Fruit fly (Drosophila melanogaster): Measurements from ENCODE around the gene ana1.

Gene ana1

dm6 chr3R:24548216-24548615 lies 17.8 kb downstream of the ana1 start:
- no peak for TF ChIP-seq Abd-B (GFP tag; optimal IDR thresholded peaks at IDR 0.05)

DNA sequence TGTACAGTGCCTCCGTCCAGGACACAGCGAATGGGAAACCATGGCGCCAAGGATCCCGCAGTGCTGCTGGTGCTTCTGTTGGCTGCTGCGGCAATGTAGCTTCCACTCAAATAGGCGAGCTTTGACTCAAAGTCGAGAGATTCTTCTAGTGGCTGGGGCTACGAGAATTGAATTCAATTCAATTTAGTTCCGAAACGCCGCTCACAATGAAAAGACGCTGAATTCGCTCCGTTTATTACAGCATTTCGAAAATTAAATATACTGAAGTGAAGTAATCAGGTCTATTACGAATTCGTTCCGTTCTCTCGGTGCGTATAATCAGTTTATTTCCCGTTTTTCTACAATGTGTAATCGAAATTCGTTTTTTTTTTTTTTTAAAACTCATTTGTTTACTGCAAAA lies 18.5 kb downstream of the ana1 start:
- TF ChIP-seq N (GFP tag; optimal IDR thresholded peaks at IDR 0.05) (no peak), GATAd (GFP tag; optimal IDR thresholded peaks at IDR 0.05) (no peak), sv (GFP tag; optimal IDR thresholded peaks at IDR 0.05) (no peak), Jra (GFP tag; optimal IDR thresholded peaks at IDR 0.05) (no peak), h (GFP tag; optimal IDR thresholded peaks at IDR 0.05) (no peak), Vsx2 (GFP tag; optimal IDR thresholded peaks at IDR 0.05; ENCODE audit: partially characterized antibody) (no peak), jim (GFP tag; optimal IDR thresholded peaks at IDR 0.05) (no peak), dl (GFP tag; optimal IDR thresholded peaks at IDR 0.05; ENCODE audit: insufficient read depth in 1 of 2, partially characterized antibody in 2 of 2) (no peak), usp (GFP tag; optimal IDR thresholded peaks at IDR 0.05) (no peak), CG32264 (GFP tag; optimal IDR thresholded peaks at IDR 0.05) (no peak), Sp1 (GFP tag; optimal IDR thresholded peaks at IDR 0.05) (no peak), woc (GFP tag; optimal IDR thresholded peaks at IDR 0.05) (no peak), tai (GFP tag; optimal IDR thresholded peaks at IDR 0.05) (no peak), ey (GFP tag; optimal IDR thresholded peaks at IDR 0.05) (no peak), br (GFP tag; optimal IDR thresholded peaks at IDR 0.05) (no peak), CrebA (GFP tag; optimal IDR thresholded peaks at IDR 0.05; ENCODE audit: borderline replicate concordance) (no peak)

DNA sequence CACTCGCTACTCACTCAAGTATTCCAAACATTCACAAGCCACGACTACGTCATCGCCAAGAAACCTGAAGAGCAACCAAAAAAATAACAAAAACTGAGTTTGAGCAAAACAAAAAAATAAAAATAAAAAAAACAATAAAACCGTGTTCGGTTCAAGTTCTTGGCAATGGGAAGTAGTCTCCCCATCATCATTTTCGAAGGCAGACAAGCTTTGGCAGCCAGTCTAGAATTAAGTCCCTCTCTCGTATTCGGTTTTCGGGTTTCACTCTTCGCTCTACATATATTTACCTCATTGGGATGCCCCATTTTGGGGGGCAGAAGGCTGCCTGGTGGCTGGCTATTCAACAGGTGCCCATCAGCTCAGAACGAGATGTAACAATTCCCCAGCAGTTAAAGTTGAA lies 19.5 kb downstream of the ana1 start:
- TF ChIP-seq N (GFP tag; optimal IDR thresholded peaks at IDR 0.05) (no peak), sage (GFP tag; optimal IDR thresholded peaks at IDR 0.05) (no peak), jim (GFP tag; optimal IDR thresholded peaks at IDR 0.05) (peak; percentile 13), Hr83 (GFP tag; optimal IDR thresholded peaks at IDR 0.05; ENCODE audit: poor library complexity, severe bottlenecking) (no peak), OdsH (GFP tag; optimal IDR thresholded peaks at IDR 0.05) (no peak), Sp1 (GFP tag; optimal IDR thresholded peaks at IDR 0.05) (peak; percentile 72), CG32264 (GFP tag; optimal IDR thresholded peaks at IDR 0.05) (no peak), CrebA (GFP tag; optimal IDR thresholded peaks at IDR 0.05; ENCODE audit: borderline replicate concordance) (peak; percentile 75), foxo (GFP tag; optimal IDR thresholded peaks at IDR 0.05) (peak in 1 of 2 experiments; percentile 3), Rel (GFP tag; optimal IDR thresholded peaks at IDR 0.05) (no peak), Rel (tag; optimal IDR thresholded peaks at IDR 0.05) (peak; percentile 50)

- TF ChIP-seq woc (GFP tag; optimal IDR thresholded peaks at IDR 0.05): no peak
- TF ChIP-seq sv (GFP tag; optimal IDR thresholded peaks at IDR 0.05): no peak
- no peak for TF ChIP-seq Rel (GFP tag; optimal IDR thresholded peaks at IDR 0.05)
- TF ChIP-seq Rel (tag; optimal IDR thresholded peaks at IDR 0.05): no peak
- TF ChIP-seq dmrt93B (GFP tag; optimal IDR thresholded peaks at IDR 0.05): no peak
- no peak for TF ChIP-seq dsf (GFP tag; optimal IDR thresholded peaks at IDR 0.05; ENCODE audit: borderline replicate concordance)
- no peak for TF ChIP-seq pan (optimal IDR thresholded peaks at IDR 0.05)
- TF ChIP-seq CG32264 (GFP tag; optimal IDR thresholded peaks at IDR 0.05): no peak
- TF ChIP-seq Hnf4 (GFP tag; optimal IDR thresholded peaks at IDR 0.05): no peak
- TF ChIP-seq dl (GFP tag; optimal IDR thresholded peaks at IDR 0.05; ENCODE audit: insufficient read depth in 1 of 2, partially characterized antibody in 2 of 2): no peak
- TF ChIP-seq Hr78 (GFP tag; optimal IDR thresholded peaks at IDR 0.05): no peak
- no peak for TF ChIP-seq Dif (GFP tag; optimal IDR thresholded peaks at IDR 0.05; ENCODE audit: partially characterized antibody)
Measured at dm6 chr3R:24550802-24551391, 20.5 kb downstream of the ana1 start.

dm6 chr3R:24555150-24555549 lies 24.8 kb downstream of the ana1 start:
- TF ChIP-seq br (GFP tag; optimal IDR thresholded peaks at IDR 0.05): no peak
- no peak for TF ChIP-seq psq (GFP tag; optimal IDR thresholded peaks at IDR 0.05)
- no peak for TF ChIP-seq Rel (GFP tag; optimal IDR thresholded peaks at IDR 0.05)
- TF ChIP-seq Rel (tag; optimal IDR thresholded peaks at IDR 0.05): no peak
- no peak for TF ChIP-seq brk (GFP tag; optimal IDR thresholded peaks at IDR 0.05)
- TF ChIP-seq pan (optimal IDR thresholded peaks at IDR 0.05): no peak
- TF ChIP-seq N (GFP tag; optimal IDR thresholded peaks at IDR 0.05): no peak
- no peak for TF ChIP-seq Jra (GFP tag; optimal IDR thresholded peaks at IDR 0.05)
- no peak for TF ChIP-seq dsf (GFP tag; optimal IDR thresholded peaks at IDR 0.05; ENCODE audit: borderline replicate concordance)
- no peak for TF ChIP-seq Dfd (GFP tag; optimal IDR thresholded peaks at IDR 0.05)
- TF ChIP-seq h (GFP tag; optimal IDR thresholded peaks at IDR 0.05): no peak
- no peak for TF ChIP-seq CG9705 (GFP tag; optimal IDR thresholded peaks at IDR 0.05)
- no peak for TF ChIP-seq usp (GFP tag; optimal IDR thresholded peaks at IDR 0.05)
- no peak for TF ChIP-seq dl (GFP tag; optimal IDR thresholded peaks at IDR 0.05; ENCODE audit: insufficient read depth in 1 of 2, partially characterized antibody in 2 of 2)
- TF ChIP-seq ey (GFP tag; optimal IDR thresholded peaks at IDR 0.05): no peak
- TF ChIP-seq Hnf4 (GFP tag; optimal IDR thresholded peaks at IDR 0.05): no peak
- no peak for TF ChIP-seq rgr (GFP tag; optimal IDR thresholded peaks at IDR 0.05)
- TF ChIP-seq Hr78 (GFP tag; optimal IDR thresholded peaks at IDR 0.05): no peak
- no peak for TF ChIP-seq Hr83 (GFP tag; optimal IDR thresholded peaks at IDR 0.05; ENCODE audit: poor library complexity, severe bottlenecking)
